Worm (Caenorhabditis elegans): ENCODE results near the gene C05C12.4.

- no peak for TF ChIP-seq athp-1 (tag; optimal IDR thresholded peaks at IDR 0.05)
- TF ChIP-seq fkh-3 (tag; optimal IDR thresholded peaks at IDR 0.05) = no peak
- no peak for TF ChIP-seq Y67H2A.10 (GFP tag; conservative IDR thresholded peaks at IDR 0.05)
- TF ChIP-seq tbx-9 (tag; optimal IDR thresholded peaks at IDR 0.05; ENCODE audit: borderline replicate concordance) = no peak
- no peak for TF ChIP-seq rcor-1 (GFP tag; IDR thresholded peaks at IDR 0.05)
Measured at ce11 chrIV:11225206-11225605, 22.7 kb downstream of the C05C12.4 start, which contains the start of gene col-125.
